Worm (Caenorhabditis elegans) whole organism, midembryonic: Measurements from ENCODE around the gene nape-2.

Experiments used
- flt-1 ChIP-seq: fragments of 200-800 bp; sonication (Bioruptor generic); IDR thresholded peaks from 2 replicates; pipeline ENCODE4 v1.3.6; 2022; ENCODE audit warnings: missing genetic modification characterization, missing compliant biosample characterization
- klf-2 ChIP-seq: fragments of 200-800 bp; sonication (Bioruptor generic); conservative IDR thresholded peaks from 2 replicates; pipeline ENCODE4 v1.3.6; 2022; ENCODE audit warnings: missing genetic modification reagents, missing genetic modification characterization, missing compliant biosample characterization
- med-1 ChIP-seq: sonication (generic microtip); optimal IDR thresholded peaks from 2 replicates; lab custom pipeline; 2017; ENCODE audit warnings: missing genetic modification characterization, mild to moderate bottlenecking, missing compliant biosample characterization, antibody characterized with exemption, missing genetic modification reagents; ENCODE audit not compliant: insufficient read depth
- ref-1 ChIP-seq: fragments of 200-800 bp; sonication (Bioruptor generic); conservative IDR thresholded peaks from 2 replicates; pipeline ENCODE4 v1.3.6; 2022; ENCODE audit warnings: missing genetic modification reagents, missing genetic modification characterization, missing compliant biosample characterization
- ztf-23 ChIP-seq: fragments of 200-800 bp; sonication (Bioruptor generic); IDR thresholded peaks from 2 replicates; pipeline ENCODE4 v1.3.6; 2022; ENCODE audit warnings: missing genetic modification reagents, missing genetic modification characterization, missing compliant biosample characterization

- TF ChIP-seq ref-1 (GFP tag; lab: Robert Waterston, UW) (no peak), klf-2 (GFP tag; lab: Robert Waterston, UW) (no peak), flt-1 (no peak), med-1 (GFP tag; lab: Kevin White, UChicago) (no peak), ztf-23 (GFP tag; lab: Robert Waterston, UW) (no peak)
These were observed 12.9 kb downstream of the nape-2 start, which contains the start of gene smgl-2 for ce11 chrIV:3725845-3726244.
